Worm (Caenorhabditis elegans): Measurements from ENCODE around the gene eif-2Bepsilon.

DNA sequence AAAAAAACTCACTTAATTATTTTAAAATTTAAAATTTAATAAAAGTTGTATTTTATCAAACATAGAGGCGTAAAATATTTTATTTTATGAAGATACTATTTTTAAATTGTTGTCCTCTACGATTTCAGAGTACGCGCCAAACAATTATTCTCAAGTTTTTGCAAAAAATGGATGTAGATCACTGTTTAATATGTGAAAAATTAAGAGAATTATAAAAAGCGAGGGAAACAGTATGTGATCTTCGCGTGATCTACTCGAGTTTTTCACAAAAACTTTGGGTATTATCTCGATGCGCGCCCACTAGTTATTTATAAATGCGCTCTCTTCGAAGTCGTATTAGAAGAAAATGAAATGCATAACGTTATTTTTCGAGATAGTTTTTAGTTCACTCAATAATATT lies 12.8 kb upstream of the eif-2Bepsilon start:
- TF ChIP-seq nhr-28 (tag; optimal IDR thresholded peaks at IDR 0.05) = no peak
- TF ChIP-seq lin-39 (tag; optimal IDR thresholded peaks at IDR 0.05) = no peak
- no peak for TF ChIP-seq nhr-237 (tag; optimal IDR thresholded peaks at IDR 0.05)
- no peak for TF ChIP-seq elt-3 (tag; optimal IDR thresholded peaks at IDR 0.05)
- TF ChIP-seq pqm-1 (tag; optimal IDR thresholded peaks at IDR 0.05) = no peak
- no peak for TF ChIP-seq ceh-82 (tag; optimal IDR thresholded peaks at IDR 0.05)
- TF ChIP-seq zag-1 (tag; optimal IDR thresholded peaks at IDR 0.05) = no peak

All from whole organism, L3 larva.